Fruit fly (Drosophila melanogaster) whole organism, prepupa: ENCODE results near the gene Gr93b.

Experiments
- CG4318 ChIP-seq: fragments of 200-800 bp; sonication (Bioruptor generic); optimal IDR thresholded peaks from 3 replicates; lab custom pipeline; 2017; ENCODE audit warnings: missing biosample characterization, mild to moderate bottlenecking, missing genetic modification characterization
- CG6854 ChIP-seq: fragments of 200-800 bp; sonication (Bioruptor generic); optimal IDR thresholded peaks from 2 replicates; lab custom pipeline; 2017; ENCODE audit warnings: missing biosample characterization, mild to moderate bottlenecking, missing genetic modification characterization
- Ets21C ChIP-seq: fragments of 200-800 bp; sonication (Bioruptor generic); optimal IDR thresholded peaks from 3 replicates; lab custom pipeline; 2016; ENCODE audit warnings: missing biosample characterization, missing genetic modification characterization

dm6 chr3R:21856873-21857243 is 13.3 kb upstream of the Gr93b start:
- TF ChIP-seq Ets21C (GFP tag; lab: Kevin White, UChicago) (no peak), CG4318 (no peak), CG6854 (GFP tag; lab: Kevin White, UChicago) (no peak)
